Worm (Caenorhabditis elegans) whole organism, L4/young adult: ENCODE measurements around the gene F44E7.3.

ENCODE experiments used
- dao-5 ChIP-seq: sonication (generic microtip); optimal IDR thresholded peaks from 2 replicates; lab custom pipeline; 2016; ENCODE audit warnings: missing genotype, missing genetic modification characterization, moderate library complexity, missing compliant biosample characterization
- him-1 ChIP-seq: sonication (generic microtip); optimal IDR thresholded peaks from 2 replicates; lab custom pipeline; 2016; ENCODE audit warnings: missing genotype, missing genetic modification reagents, missing genetic modification characterization, missing compliant biosample characterization

- TF ChIP-seq him-1 (tag; lab: Kevin White, UChicago), result no peak
- no peak for TF ChIP-seq dao-5
These were observed 26.4 kb downstream of the F44E7.3 start, which contains the start of gene nstp-3 for ce11 chrV:5798132-5798531.
